Worm (Caenorhabditis elegans): ENCODE measurements around the gene C49A9.9.

ce11 chrIV:6239993-6240392 is 22.8 kb downstream of the C49A9.9 start, which contains the start of gene F58F9.9:
- TF ChIP-seq med-1 (GFP tag; optimal IDR thresholded peaks at IDR 0.05; ENCODE audit: insufficient read depth) (no peak), flt-1 (GFP tag; IDR thresholded peaks at IDR 0.05) (no peak), tab-1 (GFP tag; IDR thresholded peaks at IDR 0.05) (no peak), cog-1 (tag; optimal IDR thresholded peaks at IDR 0.05) (no peak), T22C8.4 (GFP tag; IDR thresholded peaks at IDR 0.05) (no peak), ztf-23 (GFP tag; IDR thresholded peaks at IDR 0.05) (no peak), ztf-29 (GFP tag; IDR thresholded peaks at IDR 0.05) (no peak)
